Fruit fly (Drosophila melanogaster) Kc167 (cell line): Measurements from ENCODE around the gene Cnx14D.

Source experiments
- Myc ChIP-seq: fragments of >200 bp; optimal IDR thresholded peaks from 2 replicates; lab custom pipeline; 2017; ENCODE audit warnings: missing external identifiers
- Sin3A ChIP-seq: fragments of >200 bp; optimal IDR thresholded peaks from 2 replicates; lab custom pipeline; 2018; ENCODE audit warnings: missing external identifiers
- h ChIP-seq: fragments of >200 bp; optimal IDR thresholded peaks from 3 replicates; lab custom pipeline; 2018; ENCODE audit warnings: missing external identifiers
- insv ChIP-seq: fragments of >200 bp; optimal IDR thresholded peaks from 3 replicates; lab custom pipeline; 2018; ENCODE audit warnings: missing external identifiers
- psq ChIP-seq: fragments of >200 bp; optimal IDR thresholded peaks from 2 replicates; lab custom pipeline; 2017; ENCODE audit warnings: missing external identifiers
- ttk ChIP-seq: sonication (Bioruptor generic); optimal IDR thresholded peaks from 2 replicates; lab custom pipeline; 2017; ENCODE audit warnings: missing external identifiers

The Cnx14D gene

dm6 chrX:16540802-16541346, 15.7 kb upstream of the Cnx14D start, which contains the start of gene CG9903:
CG9903 (minus strand) TSS chrX:16540852.
- TF ChIP-seq h (lab: Kevin White, UChicago) (no peak), ttk (no peak), psq (lab: Kevin White, UChicago) (no peak), Myc (no peak), Sin3A (lab: Kevin White, UChicago) (no peak), insv (lab: Kevin White, UChicago) (no peak)

dm6 chrX:16533046-16533496, 7.9 kb upstream of the Cnx14D start, which contains the start of gene para:
para (minus strand) TSS chrX:16533096.
- no peak for TF ChIP-seq psq (lab: Kevin White, UChicago)
- TF ChIP-seq ttk, result no peak
- TF ChIP-seq h (lab: Kevin White, UChicago), result no peak

dm6 chrX:16527203-16527602, 2.0 kb upstream of the Cnx14D start:
- TF ChIP-seq insv (lab: Kevin White, UChicago), result no peak
- no peak for TF ChIP-seq Myc
- no peak for TF ChIP-seq Sin3A (lab: Kevin White, UChicago)
- no peak for TF ChIP-seq h (lab: Kevin White, UChicago)
- TF ChIP-seq ttk, result no peak
- no peak for TF ChIP-seq psq (lab: Kevin White, UChicago)

- no peak for TF ChIP-seq Myc
- TF ChIP-seq ttk, result no peak
- TF ChIP-seq h (lab: Kevin White, UChicago), result no peak
- no peak for TF ChIP-seq Sin3A (lab: Kevin White, UChicago)
- no peak for TF ChIP-seq psq (lab: Kevin White, UChicago)
- TF ChIP-seq insv (lab: Kevin White, UChicago), result no peak
Measured at dm6 chrX:16526084-16526734, 994 bp upstream of the Cnx14D start.

dm6 chrX:16484533-16484932, 40.7 kb downstream of the Cnx14D start:
- TF ChIP-seq psq (lab: Kevin White, UChicago) (no peak), Myc (no peak), h (lab: Kevin White, UChicago) (no peak), Sin3A (lab: Kevin White, UChicago) (no peak), insv (lab: Kevin White, UChicago) (no peak), ttk (no peak)
